Fruit fly (Drosophila melanogaster): Measurements from ENCODE around the gene vkg.

DNA sequence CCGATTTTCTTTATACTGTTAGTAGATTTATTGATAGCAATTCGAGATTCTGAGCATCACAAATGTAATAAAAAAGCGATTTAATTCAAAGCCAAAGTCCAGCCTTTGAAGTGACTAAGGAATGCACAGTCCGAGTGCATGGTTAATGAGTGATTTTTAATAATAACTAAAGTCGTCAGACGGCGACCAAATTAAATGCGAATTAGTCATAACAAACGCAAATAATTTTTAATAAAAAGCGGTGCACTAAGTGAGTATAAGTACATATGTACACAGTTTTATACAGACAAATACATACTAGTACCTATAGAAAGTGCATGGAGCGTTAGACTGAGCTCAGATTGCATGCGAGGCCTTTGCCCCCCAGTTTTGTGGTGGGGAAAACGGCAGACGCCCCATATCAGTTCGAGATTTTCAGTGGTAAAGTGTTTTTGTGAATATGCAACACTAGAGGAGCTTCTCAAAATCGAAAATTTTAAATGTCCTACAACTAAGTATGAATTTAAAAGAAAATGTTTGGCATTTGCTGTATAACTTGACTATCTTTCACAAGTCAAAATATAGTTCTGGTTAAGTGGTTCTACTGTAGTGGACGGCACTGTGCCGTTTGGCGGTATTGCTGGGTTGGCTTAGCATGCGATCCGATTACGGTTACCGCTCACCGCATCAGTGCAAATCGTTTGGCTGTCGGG lies 25.1 kb downstream of the vkg start:
- TF ChIP-seq CG8478 (optimal IDR thresholded peaks at IDR 0.05) (no peak), CTCF (optimal IDR thresholded peaks at IDR 0.05) (no peak)

Data from S2 (cell line).